Fruit fly (Drosophila melanogaster) whole organism, adult: Measurements from ENCODE around the gene Arl8.

Experiments used
- CG11617 ChIP-seq: fragments of 200-800 bp; sonication (Bioruptor generic); optimal IDR thresholded peaks from 2 replicates; lab custom pipeline; 2017; ENCODE audit warnings: mild to moderate bottlenecking, missing biosample characterization, missing genetic modification reagents, missing genetic modification characterization
- CG12768 ChIP-seq: fragments of 200-800 bp; sonication (Bioruptor generic); optimal IDR thresholded peaks from 2 replicates; lab custom pipeline; 2017; ENCODE audit warnings: missing biosample characterization, missing genetic modification characterization, mild to moderate bottlenecking, moderate library complexity, missing genetic modification reagents
- CG14711 ChIP-seq: fragments of 200-800 bp; sonication (Bioruptor generic); optimal IDR thresholded peaks from 2 replicates; lab custom pipeline; 2018; ENCODE audit warnings: missing biosample characterization, mild to moderate bottlenecking, missing genetic modification characterization, moderate library complexity
- CG1620 ChIP-seq: fragments of 200-800 bp; sonication (Bioruptor generic); optimal IDR thresholded peaks from 2 replicates; lab custom pipeline; 2016; ENCODE audit warnings: missing biosample characterization, missing genetic modification characterization
- CG33017 ChIP-seq: fragments of 200-800 bp; sonication (Bioruptor generic); optimal IDR thresholded peaks from 2 replicates; lab custom pipeline; 2018; ENCODE audit warnings: missing biosample characterization, mild to moderate bottlenecking, missing genetic modification characterization, moderate library complexity
- CG5204 ChIP-seq: fragments of 200-800 bp; sonication (Bioruptor generic); optimal IDR thresholded peaks from 2 replicates; lab custom pipeline; 2016; ENCODE audit warnings: missing biosample characterization, missing genetic modification characterization
- CG7045 ChIP-seq: fragments of 200-800 bp; sonication (Bioruptor generic); optimal IDR thresholded peaks from 2 replicates; lab custom pipeline; 2017; ENCODE audit warnings: missing biosample characterization, mild to moderate bottlenecking, missing genetic modification characterization
- CG7101 ChIP-seq: fragments of 200-800 bp; sonication (Bioruptor generic); optimal IDR thresholded peaks from 2 replicates; lab custom pipeline; 2018; ENCODE audit warnings: missing biosample characterization, mild to moderate bottlenecking, missing genetic modification characterization, moderate library complexity
- Clk ChIP-seq: fragments of 200-800 bp; sonication (Bioruptor generic); optimal IDR thresholded peaks from 2 replicates; lab custom pipeline; 2017; ENCODE audit warnings: missing biosample characterization, missing genetic modification characterization
- Crg-1 ChIP-seq: fragments of 200-800 bp; sonication (Bioruptor generic); optimal IDR thresholded peaks from 2 replicates; lab custom pipeline; 2016; ENCODE audit warnings: missing biosample characterization, missing genetic modification characterization
- Hr96 ChIP-seq: fragments of 200-800 bp; sonication (Bioruptor generic); optimal IDR thresholded peaks from 2 replicates; lab custom pipeline; 2016; ENCODE audit warnings: missing biosample characterization, missing genetic modification characterization
- Mnt ChIP-seq: fragments of 200-800 bp; sonication (Bioruptor generic); optimal IDR thresholded peaks from 2 replicates; lab custom pipeline; 2016; ENCODE audit warnings: missing biosample characterization, mild to moderate bottlenecking, missing genetic modification characterization
- bab1 ChIP-seq: fragments of 200-800 bp; sonication (Bioruptor generic); optimal IDR thresholded peaks from 3 replicates; lab custom pipeline; 2019; ENCODE audit warnings: missing biosample characterization, mild to moderate bottlenecking, missing genetic modification characterization, moderate library complexity
- cic ChIP-seq: fragments of 200-800 bp; sonication (Bioruptor generic); optimal IDR thresholded peaks from 2 replicates; lab custom pipeline; 2017; ENCODE audit warnings: missing biosample characterization, mild to moderate bottlenecking, missing genetic modification characterization, moderate library complexity
- cnc ChIP-seq, 2 experiments: fragments of >200 bp; optimal IDR thresholded peaks; 2 replicates each; lab custom pipeline; 2017
- kay ChIP-seq: fragments of 200-800 bp; sonication (Bioruptor generic); peaks from one replicate; lab custom pipeline; 2016; ENCODE audit warnings: missing biosample characterization, missing genetic modification characterization, borderline replicate concordance
- ovo ChIP-seq: fragments of 200-800 bp; sonication (Bioruptor generic); optimal IDR thresholded peaks from 2 replicates; lab custom pipeline; 2016; ENCODE audit warnings: missing biosample characterization, missing genetic modification characterization
- pad ChIP-seq: fragments of 200-800 bp; sonication (Bioruptor generic); optimal IDR thresholded peaks from 3 replicates; lab custom pipeline; 2017; ENCODE audit warnings: missing biosample characterization, missing genetic modification characterization, mild to moderate bottlenecking, moderate library complexity, missing genetic modification reagents
- tj ChIP-seq: fragments of 200-800 bp; sonication (Bioruptor generic); optimal IDR thresholded peaks from 3 replicates; lab custom pipeline; 2017; ENCODE audit warnings: missing biosample characterization, mild to moderate bottlenecking, missing genetic modification characterization, moderate library complexity
- toe ChIP-seq: fragments of 200-800 bp; sonication (Bioruptor generic); optimal IDR thresholded peaks from 2 replicates; lab custom pipeline; 2016; ENCODE audit warnings: missing biosample characterization, missing genetic modification characterization

Gene Arl8

dm6 chr3R:8127151-8127690 lies 816 bp downstream of the Arl8 start:
- TF ChIP-seq Hr96 (GFP tag; lab: Kevin White, UChicago) (no peak), cic (GFP tag; lab: Kevin White, UChicago) (peak; percentile 15), Mnt (GFP tag; lab: Kevin White, UChicago) (no peak), kay (peak; percentile 90), CG1620 (no peak), CG14711 (tag; lab: Kevin White, UChicago) (no peak)

- no peak for TF ChIP-seq cnc (optimal IDR thresholded peaks at IDR 0.05; lab: Kevin White, UChicago)
- TF ChIP-seq Crg-1 (GFP tag; lab: Kevin White, UChicago) = no peak
- no peak for TF ChIP-seq kay
- no peak for TF ChIP-seq Clk (GFP tag; lab: Kevin White, UChicago)
- no peak for TF ChIP-seq CG14711 (tag; lab: Kevin White, UChicago)
- TF ChIP-seq CG11617 (GFP tag; lab: Kevin White, UChicago) = no peak
- TF ChIP-seq CG5204 (GFP tag; lab: Kevin White, UChicago) = no peak
- TF ChIP-seq Hr96 (GFP tag; lab: Kevin White, UChicago) = no peak
- TF ChIP-seq toe = no peak
- TF ChIP-seq bab1 (GFP tag; lab: Kevin White, UChicago) = no peak
- no peak for TF ChIP-seq CG33017 (tag; lab: Kevin White, UChicago)
- TF ChIP-seq CG7101 (tag; lab: Kevin White, UChicago) = no peak
Observed at dm6 chr3R:8132398-8132797, 6.0 kb downstream of the Arl8 start.

dm6 chr3R:8134544-8134943 lies 8.1 kb downstream of the Arl8 start:
- TF ChIP-seq cic (GFP tag; lab: Kevin White, UChicago) = no peak
- TF ChIP-seq CG7045 = no peak
- no peak for TF ChIP-seq Clk (GFP tag; lab: Kevin White, UChicago)
- no peak for TF ChIP-seq pad (GFP tag; lab: Kevin White, UChicago)
- no peak for TF ChIP-seq toe
- TF ChIP-seq Hr96 (GFP tag; lab: Kevin White, UChicago) = no peak
- no peak for TF ChIP-seq CG1620
- no peak for TF ChIP-seq kay
- TF ChIP-seq Crg-1 (GFP tag; lab: Kevin White, UChicago) = no peak
- TF ChIP-seq tj (GFP tag; lab: Kevin White, UChicago) = no peak
- TF ChIP-seq CG33017 (tag; lab: Kevin White, UChicago) = no peak
- TF ChIP-seq cnc (optimal IDR thresholded peaks at IDR 0.05; lab: Kevin White, UChicago) = no peak
- TF ChIP-seq bab1 (GFP tag; lab: Kevin White, UChicago) = no peak
- TF ChIP-seq CG12768 (GFP tag; lab: Kevin White, UChicago) = no peak
- no peak for TF ChIP-seq Mnt (GFP tag; lab: Kevin White, UChicago)

dm6 chr3R:8138095-8138494 lies 11.7 kb downstream of the Arl8 start:
- TF ChIP-seq Mnt (GFP tag; lab: Kevin White, UChicago) (no peak), tj (GFP tag; lab: Kevin White, UChicago) (peak; percentile 3), kay (no peak), ovo (GFP tag; lab: Kevin White, UChicago) (no peak)

- peak; percentile 44 for TF ChIP-seq bab1 (GFP tag; lab: Kevin White, UChicago)
- TF ChIP-seq CG12768 (GFP tag; lab: Kevin White, UChicago) = no peak
Observed at dm6 chr3R:8139326-8139725, 12.9 kb downstream of the Arl8 start.

dm6 chr3R:8139854-8140402 lies 13.5 kb downstream of the Arl8 start:
- no peak for TF ChIP-seq CG11617 (GFP tag; lab: Kevin White, UChicago)
- TF ChIP-seq kay = no peak
- no peak for TF ChIP-seq bab1 (GFP tag; lab: Kevin White, UChicago)
- no peak for TF ChIP-seq Hr96 (GFP tag; lab: Kevin White, UChicago)
- no peak for TF ChIP-seq CG7045
- no peak for TF ChIP-seq tj (GFP tag; lab: Kevin White, UChicago)
- TF ChIP-seq Clk (GFP tag; lab: Kevin White, UChicago) = no peak
- TF ChIP-seq CG33017 (tag; lab: Kevin White, UChicago) = no peak
- no peak for TF ChIP-seq CG12768 (GFP tag; lab: Kevin White, UChicago)
- no peak for TF ChIP-seq ovo (GFP tag; lab: Kevin White, UChicago)

- TF ChIP-seq CG12768 (GFP tag; lab: Kevin White, UChicago) = no peak
- TF ChIP-seq tj (GFP tag; lab: Kevin White, UChicago) = no peak
- TF ChIP-seq Hr96 (GFP tag; lab: Kevin White, UChicago) = no peak
- no peak for TF ChIP-seq cnc (optimal IDR thresholded peaks at IDR 0.05; lab: Kevin White, UChicago)
- TF ChIP-seq CG7045 = no peak
- TF ChIP-seq cic (GFP tag; lab: Kevin White, UChicago) = no peak
- no peak for TF ChIP-seq CG5204 (GFP tag; lab: Kevin White, UChicago)
- TF ChIP-seq pad (GFP tag; lab: Kevin White, UChicago) = no peak
- no peak for TF ChIP-seq Crg-1 (GFP tag; lab: Kevin White, UChicago)
- no peak for TF ChIP-seq CG7101 (tag; lab: Kevin White, UChicago)
- no peak for TF ChIP-seq bab1 (GFP tag; lab: Kevin White, UChicago)
- no peak for TF ChIP-seq CG14711 (tag; lab: Kevin White, UChicago)
- TF ChIP-seq CG1620 = no peak
- TF ChIP-seq Mnt (GFP tag; lab: Kevin White, UChicago) = no peak
- no peak for TF ChIP-seq ovo (GFP tag; lab: Kevin White, UChicago)
- no peak for TF ChIP-seq CG33017 (tag; lab: Kevin White, UChicago)
- TF ChIP-seq CG11617 (GFP tag; lab: Kevin White, UChicago) = no peak
- TF ChIP-seq Clk (GFP tag; lab: Kevin White, UChicago) = no peak
Observed at dm6 chr3R:8140628-8141372, 14.4 kb downstream of the Arl8 start.
